Fruit fly (Drosophila melanogaster): ENCODE measurements around the gene Gmd.

Gene Gmd

dm6 chr2L:5004677-5005463 is 28.0 kb upstream of the Gmd start (continued):
- TF ChIP-seq stwl (tag; optimal IDR thresholded peaks at IDR 0.05): peak; percentile 20
- TF ChIP-seq da (GFP tag; optimal IDR thresholded peaks at IDR 0.05): peak; percentile 78
- peak; percentile 90 for TF ChIP-seq dimm (GFP tag; IDR thresholded peaks at IDR 0.05)
- TF ChIP-seq gsb-n (tag; optimal IDR thresholded peaks at IDR 0.05): peak; percentile 88
- peak; percentile 93 for TF ChIP-seq CG6683 (GFP tag; optimal IDR thresholded peaks at IDR 0.05)
- TF ChIP-seq Oaz (GFP tag; IDR thresholded peaks at IDR 0.05): peak; percentile 90
- TF ChIP-seq YL-1 (GFP tag; optimal IDR thresholded peaks at IDR 0.05): peak; percentile 60
- TF ChIP-seq CG9727 (GFP tag; optimal IDR thresholded peaks at IDR 0.05): peak; percentile 93
- peak; percentile 78 for TF ChIP-seq crol (GFP tag; IDR thresholded peaks at IDR 0.05)
- no peak for TF ChIP-seq pros (GFP tag; optimal IDR thresholded peaks at IDR 0.05)
- peak; percentile 95 for TF ChIP-seq CG17328 (GFP tag; IDR thresholded peaks at IDR 0.05)
- peak; percentile 61 for TF ChIP-seq Jarid2 (GFP tag; optimal IDR thresholded peaks at IDR 0.05)
- peak; percentile 93 for TF ChIP-seq CG4404 (GFP tag; IDR thresholded peaks at IDR 0.05)
- peak; percentile 93 for TF ChIP-seq Fer2 (tag; optimal IDR thresholded peaks at IDR 0.05)
- TF ChIP-seq fd102C (GFP tag; optimal IDR thresholded peaks at IDR 0.05): no peak
- peak; percentile 95 for TF ChIP-seq cas (GFP tag; IDR thresholded peaks at IDR 0.05)
- TF ChIP-seq Usf (GFP tag; optimal IDR thresholded peaks at IDR 0.05): peak; percentile 74
- no peak for TF ChIP-seq vnd (GFP tag; IDR thresholded peaks at IDR 0.05; ENCODE audit: partially characterized antibody)
- peak; percentile 84 for TF ChIP-seq CG8281 (tag; optimal IDR thresholded peaks at IDR 0.05)
- peak; percentile 34 to 48 for TF ChIP-seq Trl (optimal IDR thresholded peaks at IDR 0.05)
- TF ChIP-seq Trl (GFP tag; optimal IDR thresholded peaks at IDR 0.05): peak; percentile 92
- TF ChIP-seq stc (GFP tag; IDR thresholded peaks at IDR 0.05): peak; percentile 95
- TF ChIP-seq HLH3B (GFP tag; IDR thresholded peaks at IDR 0.05): peak; percentile 97
- TF ChIP-seq Stat92E (GFP tag; optimal IDR thresholded peaks at IDR 0.05): no peak
- peak; percentile 96 for TF ChIP-seq H15 (GFP tag; IDR thresholded peaks at IDR 0.05)
- TF ChIP-seq CG3065 (GFP tag; optimal IDR thresholded peaks at IDR 0.05): peak; percentile 68
- TF ChIP-seq Dbx (GFP tag; IDR thresholded peaks at IDR 0.05): peak; percentile 98
- no peak for TF ChIP-seq bbx (GFP tag; IDR thresholded peaks at IDR 0.05; ENCODE audit: partially characterized antibody)
- no peak for TF ChIP-seq Scr (GFP tag; IDR thresholded peaks at IDR 0.05; ENCODE audit: partially characterized antibody)
- TF ChIP-seq wdn (GFP tag; IDR thresholded peaks at IDR 0.05): peak; percentile 95
- no peak for TF ChIP-seq CG7745 (tag; optimal IDR thresholded peaks at IDR 0.05)
- TF ChIP-seq CG4730 (GFP tag; IDR thresholded peaks at IDR 0.05): peak; percentile 94
- TF ChIP-seq gcm2 (GFP tag; optimal IDR thresholded peaks at IDR 0.05): peak; percentile 93
- peak; percentile 86 for TF ChIP-seq CG10462 (GFP tag; optimal IDR thresholded peaks at IDR 0.05)
- no peak for TF ChIP-seq Dfd (GFP tag; optimal IDR thresholded peaks at IDR 0.05)
- TF ChIP-seq CG11398 (GFP tag; optimal IDR thresholded peaks at IDR 0.05): peak; percentile 91
- peak; percentile 98 for TF ChIP-seq CG14014 (GFP tag; IDR thresholded peaks at IDR 0.05)
- peak; percentile 94 for TF ChIP-seq CG8924 (tag; optimal IDR thresholded peaks at IDR 0.05)
- TF ChIP-seq CG10565 (GFP tag; optimal IDR thresholded peaks at IDR 0.05): peak; percentile 62
- TF ChIP-seq CG34376 (GFP tag; optimal IDR thresholded peaks at IDR 0.05): peak; percentile 97
- TF ChIP-seq ara (GFP tag; IDR thresholded peaks at IDR 0.05): peak; percentile 92
- TF ChIP-seq CG13894 (tag; optimal IDR thresholded peaks at IDR 0.05): peak; percentile 98
- TF ChIP-seq Rfx (GFP tag; IDR thresholded peaks at IDR 0.05): peak; percentile 98
- TF ChIP-seq tup (GFP tag; optimal IDR thresholded peaks at IDR 0.05): peak; percentile 90
- TF ChIP-seq Hmr (GFP tag; optimal IDR thresholded peaks at IDR 0.05): peak; percentile 98
- TF ChIP-seq zfh2 (GFP tag; optimal IDR thresholded peaks at IDR 0.05): peak; percentile 95
- peak; percentile 95 for TF ChIP-seq CG5953 (GFP tag; IDR thresholded peaks at IDR 0.05)
- TF ChIP-seq CG3847 (GFP tag; IDR thresholded peaks at IDR 0.05): peak; percentile 96
- TF ChIP-seq Chrac-16 (GFP tag; optimal IDR thresholded peaks at IDR 0.05): peak; percentile 90
- peak; percentile 90 for TF ChIP-seq CG18262 (tag; optimal IDR thresholded peaks at IDR 0.05)

Measured in whole organism, embryonic.